Fruit fly (Drosophila melanogaster): Measurements from ENCODE around the gene CG45428.

DNA sequence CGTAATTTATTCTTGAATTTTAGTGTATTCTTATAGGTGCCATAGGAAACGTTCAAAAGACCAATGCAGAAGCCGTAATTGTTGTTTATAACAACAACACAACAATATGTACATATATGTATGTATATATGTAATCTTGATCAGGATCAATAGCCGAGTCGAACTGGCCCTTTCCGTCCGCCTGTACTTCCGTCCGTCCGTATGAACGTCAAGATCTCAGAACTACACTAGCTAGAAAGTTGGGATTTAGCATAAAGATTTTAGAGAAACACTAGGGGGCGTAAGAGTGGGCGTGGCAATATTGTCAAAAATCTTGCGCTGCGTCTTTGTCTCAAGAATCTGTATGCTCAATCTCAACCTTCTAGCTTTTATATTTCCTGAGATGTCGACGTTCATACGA lies 47.6 kb upstream of the CG45428 start:
- TF ChIP-seq CG16779 (tag; optimal IDR thresholded peaks at IDR 0.05): no peak
- TF ChIP-seq OdsH (GFP tag; optimal IDR thresholded peaks at IDR 0.05): no peak
- no peak for TF ChIP-seq CG3919 (GFP tag; optimal IDR thresholded peaks at IDR 0.05)
- TF ChIP-seq CG10631 (GFP tag; optimal IDR thresholded peaks at IDR 0.05): no peak
- TF ChIP-seq acj6 (GFP tag; optimal IDR thresholded peaks at IDR 0.05): no peak
- TF ChIP-seq CG4318 (GFP tag; optimal IDR thresholded peaks at IDR 0.05): no peak
- TF ChIP-seq dac (GFP tag; optimal IDR thresholded peaks at IDR 0.05): no peak
- no peak for TF ChIP-seq Blimp-1 (GFP tag; optimal IDR thresholded peaks at IDR 0.05)
- TF ChIP-seq pdm3 (GFP tag; optimal IDR thresholded peaks at IDR 0.05): no peak
